Fruit fly (Drosophila melanogaster): ENCODE measurements around the gene Pp1-87B.

DNA sequence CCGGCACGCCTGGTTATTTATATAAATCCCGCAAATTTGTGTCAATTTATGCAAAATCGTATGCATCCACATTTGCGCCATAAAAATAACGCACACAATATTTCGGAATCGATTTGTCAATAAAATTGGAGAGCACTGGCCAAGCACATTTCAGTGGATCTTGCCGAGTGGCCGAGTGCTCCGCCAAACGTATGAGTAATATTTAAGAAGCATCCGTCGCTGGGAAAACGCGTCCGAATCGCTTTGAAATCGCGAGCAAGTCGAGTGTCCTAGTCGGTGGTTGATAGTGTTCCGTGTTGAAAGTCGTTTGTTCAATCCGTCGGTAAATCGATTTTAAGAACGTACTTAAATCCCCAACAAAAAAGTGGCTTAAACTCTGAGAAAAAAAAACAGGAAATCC, 38.8 kb downstream of the Pp1-87B start, which contains the start of gene CG33098:
- TF ChIP-seq rn (GFP tag; IDR thresholded peaks at IDR 0.05) (no peak), fd96Ca (GFP tag; IDR thresholded peaks at IDR 0.05) (no peak), CG10348 (GFP tag; IDR thresholded peaks at IDR 0.05) (no peak), CG4496 (GFP tag; IDR thresholded peaks at IDR 0.05) (no peak), EcR (GFP tag; optimal IDR thresholded peaks at IDR 0.05) (no peak), Ets98B (GFP tag; IDR thresholded peaks at IDR 0.05) (no peak), Pif1A (GFP tag; optimal IDR thresholded peaks at IDR 0.05) (no peak), CG8159 (tag; optimal IDR thresholded peaks at IDR 0.05) (no peak), CG32121 (GFP tag; IDR thresholded peaks at IDR 0.05) (no peak)

All from whole organism, pupa.